Fruit fly (Drosophila melanogaster) whole organism, prepupa: ENCODE measurements around the gene santa-maria.

Experiments used
- Eip78C ChIP-seq: fragments of 200-800 bp; sonication (Bioruptor generic); peaks from one replicate; lab custom pipeline; 2016; ENCODE audit warnings: missing biosample characterization, missing genetic modification characterization
- Ets21C ChIP-seq: fragments of 200-800 bp; sonication (Bioruptor generic); optimal IDR thresholded peaks from 3 replicates; lab custom pipeline; 2016; ENCODE audit warnings: missing biosample characterization, missing genetic modification characterization

DNA sequence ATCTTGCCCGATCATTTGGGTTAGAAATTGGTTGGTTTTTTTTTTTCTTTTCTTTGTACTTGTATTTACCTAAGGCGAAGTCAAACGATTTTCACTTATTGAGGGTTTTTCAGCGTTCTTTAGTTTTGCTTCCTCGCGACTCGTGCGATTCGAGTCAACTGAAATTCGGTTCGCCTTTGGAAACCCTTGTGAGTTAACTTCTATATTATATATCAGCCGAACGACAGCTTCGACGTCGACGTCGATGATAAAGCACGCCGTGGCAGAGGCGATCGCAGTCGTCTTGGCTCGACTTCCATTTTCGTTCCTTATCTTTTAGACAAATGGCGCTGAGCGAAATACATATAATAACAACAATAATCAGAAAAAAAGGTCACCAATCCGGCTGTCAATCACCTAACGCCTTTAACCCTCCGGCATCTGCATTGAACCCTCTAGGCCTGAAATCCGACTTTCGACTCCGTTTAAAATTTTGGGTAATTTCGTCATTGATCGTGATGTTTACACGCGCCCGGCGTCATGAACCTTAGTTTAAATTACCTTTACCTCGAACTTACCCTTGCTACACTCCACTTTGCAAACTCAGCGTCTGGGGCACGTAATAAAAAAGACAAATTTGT is 17.6 kb downstream of the santa-maria start, which contains the start of gene CG5958:
- no peak for TF ChIP-seq Ets21C
- TF ChIP-seq Eip78C (GFP tag; lab: Kevin White, UChicago), result peak; percentile 66
